Worm (Caenorhabditis elegans) whole organism, late embryonic: Measurements from ENCODE around the gene W09H1.1.

ENCODE experiments used
- C08G9.2 ChIP-seq: sonication (generic microtip); optimal IDR thresholded peaks from 2 replicates; lab custom pipeline; 2016; ENCODE audit warnings: mild to moderate bottlenecking, missing genetic modification characterization, moderate library complexity, missing compliant biosample characterization
- C38D4.7 ChIP-seq: fragments of 200-800 bp; sonication (Bioruptor generic); optimal IDR thresholded peaks from 2 replicates; lab custom pipeline; 2018; ENCODE audit warnings: mild to moderate bottlenecking, missing genetic modification characterization, moderate library complexity, missing compliant biosample characterization
- F13H6.1 ChIP-seq: sonication (generic microtip); optimal IDR thresholded peaks from 2 replicates; lab custom pipeline; 2016; ENCODE audit warnings: missing genetic modification characterization, missing compliant biosample characterization
- K02D7.2 ChIP-seq: sonication (generic microtip); optimal IDR thresholded peaks from 2 replicates; lab custom pipeline; 2017; ENCODE audit warnings: mild to moderate bottlenecking, missing genetic modification characterization, missing compliant biosample characterization
- K09A11.1 ChIP-seq: sonication (generic microtip); optimal IDR thresholded peaks from 2 replicates; lab custom pipeline; 2017; ENCODE audit warnings: antibody characterized with exemption, mild to moderate bottlenecking, missing genetic modification characterization, missing compliant biosample characterization; ENCODE audit not compliant: insufficient read depth
- Y22D7AL.16 ChIP-seq: sonication (generic microtip); optimal IDR thresholded peaks from 2 replicates; lab custom pipeline; 2016; ENCODE audit warnings: missing genetic modification characterization, missing compliant biosample characterization
- ceh-19 ChIP-seq: fragments of 200-800 bp; sonication (Bioruptor generic); optimal IDR thresholded peaks from 2 replicates; lab custom pipeline; 2018; ENCODE audit warnings: mild to moderate bottlenecking, missing genetic modification characterization, missing compliant biosample characterization
- ceh-2 ChIP-seq: sonication (generic microtip); optimal IDR thresholded peaks from 2 replicates; lab custom pipeline; 2016; ENCODE audit warnings: missing genotype, missing genetic modification characterization, missing compliant biosample characterization
- ceh-24 ChIP-seq: sonication (generic microtip); optimal IDR thresholded peaks from 2 replicates; lab custom pipeline; 2016; ENCODE audit warnings: mild to moderate bottlenecking, missing genetic modification characterization, missing compliant biosample characterization
- ceh-31 ChIP-seq: sonication (generic microtip); optimal IDR thresholded peaks from 2 replicates; lab custom pipeline; 2016; ENCODE audit warnings: missing genetic modification characterization, missing compliant biosample characterization
- ceh-34 ChIP-seq: sonication (generic microtip); optimal IDR thresholded peaks from 2 replicates; lab custom pipeline; 2016; ENCODE audit warnings: mild to moderate bottlenecking, missing genetic modification characterization, missing compliant biosample characterization
- ceh-45 ChIP-seq: fragments of 200-800 bp; sonication (Bioruptor generic); IDR thresholded peaks from 2 replicates; pipeline ENCODE4 v1.3.6; 2022; ENCODE audit warnings: missing genetic modification reagents, missing genetic modification characterization, missing compliant biosample characterization
- ceh-9 ChIP-seq: sonication (generic microtip); optimal IDR thresholded peaks from 2 replicates; lab custom pipeline; 2016; ENCODE audit warnings: mild to moderate bottlenecking, missing genetic modification characterization, inconsistent platforms, missing compliant biosample characterization
- che-1 ChIP-seq: sonication (generic microtip); optimal IDR thresholded peaks from 2 replicates; lab custom pipeline; 2016; ENCODE audit warnings: mild to moderate bottlenecking, missing genetic modification characterization, missing compliant biosample characterization
- dmd-4 ChIP-seq: sonication (generic microtip); optimal IDR thresholded peaks from 2 replicates; lab custom pipeline; 2016; ENCODE audit warnings: borderline replicate concordance, missing genetic modification characterization, missing compliant biosample characterization
- dve-1 ChIP-seq: sonication (generic microtip); optimal IDR thresholded peaks from 2 replicates; lab custom pipeline; 2017; ENCODE audit warnings: antibody characterized with exemption, mild to moderate bottlenecking, missing genetic modification characterization, missing compliant biosample characterization
- elt-2 ChIP-seq: sonication (generic microtip); optimal IDR thresholded peaks from 2 replicates; lab custom pipeline; 2016; ENCODE audit warnings: missing genetic modification reagents, missing genetic modification characterization, missing compliant biosample characterization
- elt-4 ChIP-seq: sonication (generic microtip); optimal IDR thresholded peaks from 2 replicates; lab custom pipeline; 2016; ENCODE audit warnings: missing genetic modification characterization, missing compliant biosample characterization
- ets-4 ChIP-seq: sonication (generic microtip); optimal IDR thresholded peaks from 2 replicates; lab custom pipeline; 2016; ENCODE audit warnings: missing genetic modification characterization, missing compliant biosample characterization
- eyg-1 ChIP-seq: sonication (generic microtip); optimal IDR thresholded peaks from 2 replicates; lab custom pipeline; 2016; ENCODE audit warnings: missing genotype, missing genetic modification characterization, missing compliant biosample characterization
- fkh-6 ChIP-seq: sonication (generic microtip); optimal IDR thresholded peaks from 2 replicates; lab custom pipeline; 2016; ENCODE audit warnings: missing genetic modification characterization, missing compliant biosample characterization
- gmeb-2 ChIP-seq: sonication (generic microtip); optimal IDR thresholded peaks from 2 replicates; lab custom pipeline; 2016; ENCODE audit warnings: missing genetic modification characterization, inconsistent platforms, missing compliant biosample characterization
- hlh-15 ChIP-seq: sonication (generic microtip); optimal IDR thresholded peaks from 2 replicates; lab custom pipeline; 2016; ENCODE audit warnings: missing genetic modification characterization, missing compliant biosample characterization
- hlh-30 ChIP-seq: sonication (generic microtip); optimal IDR thresholded peaks from 2 replicates; lab custom pipeline; 2017; ENCODE audit warnings: antibody characterized with exemption, missing genetic modification characterization, missing compliant biosample characterization; ENCODE audit not compliant: insufficient read depth
- hlh-6 ChIP-seq: sonication (generic microtip); optimal IDR thresholded peaks from 2 replicates; lab custom pipeline; 2016; ENCODE audit warnings: missing genotype, missing genetic modification characterization, missing compliant biosample characterization
- hlh-8 ChIP-seq: sonication (generic microtip); optimal IDR thresholded peaks from 2 replicates; lab custom pipeline; 2016; ENCODE audit warnings: missing genotype, missing genetic modification characterization, missing compliant biosample characterization
- lim-6 ChIP-seq: sonication (generic microtip); optimal IDR thresholded peaks from 2 replicates; lab custom pipeline; 2016; ENCODE audit warnings: missing genetic modification characterization, missing compliant biosample characterization
- lin-11 ChIP-seq: fragments of 200-800 bp; sonication (Bioruptor generic); optimal IDR thresholded peaks from 2 replicates; lab custom pipeline; 2018; ENCODE audit warnings: mild to moderate bottlenecking, missing genetic modification characterization, missing compliant biosample characterization
- madf-2 ChIP-seq: sonication (generic microtip); optimal IDR thresholded peaks from 2 replicates; lab custom pipeline; 2017; ENCODE audit warnings: missing genetic modification characterization, missing compliant biosample characterization
- mec-3 ChIP-seq: sonication (generic microtip); optimal IDR thresholded peaks from 2 replicates; lab custom pipeline; 2016; ENCODE audit warnings: borderline replicate concordance, missing genetic modification characterization, missing compliant biosample characterization
- nfya-1 ChIP-seq: sonication (generic microtip); optimal IDR thresholded peaks from 2 replicates; lab custom pipeline; 2017; ENCODE audit warnings: missing genetic modification characterization, mild to moderate bottlenecking, missing compliant biosample characterization, antibody characterized with exemption, moderate library complexity
- nhr-11 ChIP-seq: fragments of 150-350 bp; optimal IDR thresholded peaks from 2 replicates; lab custom pipeline; 2014; ENCODE audit warnings: missing biosample characterization, missing genetic modification characterization
- nhr-232 ChIP-seq: sonication (generic microtip); optimal IDR thresholded peaks from 2 replicates; lab custom pipeline; 2016; ENCODE audit warnings: missing genetic modification characterization, missing compliant biosample characterization
- npax-4 ChIP-seq: sonication (generic microtip); optimal IDR thresholded peaks from 2 replicates; lab custom pipeline; 2016; ENCODE audit warnings: missing genetic modification characterization, missing compliant biosample characterization
- pag-3 ChIP-seq: sonication (generic microtip); optimal IDR thresholded peaks from 2 replicates; lab custom pipeline; 2016; ENCODE audit warnings: missing compliant biosample characterization, missing genetic modification characterization, borderline replicate concordance
- pha-4 ChIP-seq: fragments of 150-350 bp; optimal IDR thresholded peaks from 2 replicates; lab custom pipeline; 2018; ENCODE audit warnings: missing biosample characterization, missing genetic modification reagents, missing genetic modification characterization
- pqm-1 ChIP-seq: sonication (generic microtip); optimal IDR thresholded peaks from 2 replicates; lab custom pipeline; 2016; ENCODE audit warnings: missing genetic modification characterization, missing compliant biosample characterization
- pros-1 ChIP-seq: fragments of 150-350 bp; optimal IDR thresholded peaks from 2 replicates; lab custom pipeline; 2014; ENCODE audit warnings: missing biosample characterization, missing genetic modification reagents, missing genetic modification characterization
- ref-2 ChIP-seq: sonication (generic microtip); optimal IDR thresholded peaks from 2 replicates; lab custom pipeline; 2016; ENCODE audit warnings: missing genetic modification characterization, missing compliant biosample characterization
- rnt-1 ChIP-seq: sonication (generic microtip); optimal IDR thresholded peaks from 2 replicates; lab custom pipeline; 2016; ENCODE audit warnings: missing genetic modification characterization, missing compliant biosample characterization
- sdc-2 ChIP-seq: sonication (generic microtip); optimal IDR thresholded peaks from 2 replicates; lab custom pipeline; 2016; ENCODE audit warnings: missing genotype, missing genetic modification characterization, missing compliant biosample characterization
- tbx-2 ChIP-seq: sonication (generic microtip); optimal IDR thresholded peaks from 2 replicates; lab custom pipeline; 2016; ENCODE audit warnings: missing genetic modification characterization, missing compliant biosample characterization
- tbx-7 ChIP-seq: sonication (generic microtip); optimal IDR thresholded peaks from 2 replicates; lab custom pipeline; 2016; ENCODE audit warnings: missing genotype, missing genetic modification characterization, missing compliant biosample characterization
- unc-3 ChIP-seq, 2 experiments: fragments of 200-800 bp in 1 of 2; sonication (Bioruptor generic) in 1 of 2; sonication (generic microtip) in 1 of 2; conservative IDR thresholded peaks in 1 of 2; optimal IDR thresholded peaks in 1 of 2; 2 replicates each; pipeline versions ENCODE4 v1.3.6 to Lab custom; 2016 to 2022; ENCODE audit warnings: missing compliant biosample characterization in 2 of 2, missing genetic modification characterization in 2 of 2, missing genetic modification reagents in 1 of 2
- unc-42 ChIP-seq: sonication (generic microtip); optimal IDR thresholded peaks from 2 replicates; lab custom pipeline; 2016; ENCODE audit warnings: missing genotype, missing genetic modification characterization, missing compliant biosample characterization
- unc-55 ChIP-seq: sonication (generic microtip); optimal IDR thresholded peaks from 2 replicates; lab custom pipeline; 2017; ENCODE audit warnings: missing biosample characterization, missing genetic modification reagents, missing genetic modification characterization
- unc-86 ChIP-seq: sonication (generic microtip); optimal IDR thresholded peaks from 2 replicates; lab custom pipeline; 2016; ENCODE audit warnings: missing genetic modification characterization, missing compliant biosample characterization
- zip-5 ChIP-seq: sonication (generic microtip); optimal IDR thresholded peaks from 2 replicates; lab custom pipeline; 2016; ENCODE audit warnings: missing genetic modification characterization, missing compliant biosample characterization

W09H1.1 gene

ce11 chrII:13193563-13194103, 12.3 kb upstream of the W09H1.1 start:
- TF ChIP-seq hlh-8 (peak; percentile 57), pha-4 (tag; lab: Kevin White, UChicago) (no peak), ceh-19 (peak; percentile 10)

ce11 chrII:13190412-13190811, 9.0 kb upstream of the W09H1.1 start:
- TF ChIP-seq hlh-15 (tag; lab: Kevin White, UChicago) (no peak), gmeb-2 (no peak), nfya-1 (no peak), rnt-1 (tag; lab: Kevin White, UChicago) (no peak), ceh-34 (no peak), dve-1 (no peak), nhr-11 (no peak), ceh-31 (tag; lab: Kevin White, UChicago) (no peak), unc-42 (no peak), ceh-45 (GFP tag; lab: Robert Waterston, UW) (no peak), ceh-2 (tag; lab: Kevin White, UChicago) (no peak), mec-3 (tag; lab: Kevin White, UChicago) (no peak), Y22D7AL.16 (tag; lab: Kevin White, UChicago) (no peak), C38D4.7 (no peak), F13H6.1 (tag; lab: Kevin White, UChicago) (no peak), unc-86 (tag; lab: Kevin White, UChicago) (no peak), fkh-6 (tag; lab: Kevin White, UChicago) (no peak), madf-2 (tag; lab: Kevin White, UChicago) (no peak)

- TF ChIP-seq hlh-8: no peak
- TF ChIP-seq hlh-15 (tag; lab: Kevin White, UChicago): no peak
- TF ChIP-seq che-1: no peak
- TF ChIP-seq dmd-4 (tag; lab: Kevin White, UChicago): no peak
- TF ChIP-seq Y22D7AL.16 (tag; lab: Kevin White, UChicago): no peak
- TF ChIP-seq ceh-34: peak; percentile 83
- peak; percentile 56 for TF ChIP-seq tbx-2 (tag; lab: Kevin White, UChicago)
- no peak for TF ChIP-seq K09A11.1
- TF ChIP-seq unc-55 (GFP tag; lab: Kevin White, UChicago): peak; percentile 97
- peak; percentile 16 for TF ChIP-seq rnt-1 (tag; lab: Kevin White, UChicago)
- no peak for TF ChIP-seq ceh-31 (tag; lab: Kevin White, UChicago)
- no peak for TF ChIP-seq unc-3 (GFP tag; conservative IDR thresholded peaks at IDR 0.05; lab: Robert Waterston, UW)
- no peak for TF ChIP-seq unc-3 (tag; optimal IDR thresholded peaks at IDR 0.05; lab: Kevin White, UChicago)
- no peak for TF ChIP-seq K02D7.2
- no peak for TF ChIP-seq npax-4 (tag; lab: Kevin White, UChicago)
- TF ChIP-seq elt-4 (tag; lab: Kevin White, UChicago): no peak
- no peak for TF ChIP-seq lin-11 (tag; lab: Kevin White, UChicago)
- TF ChIP-seq mec-3 (tag; lab: Kevin White, UChicago): peak; percentile 39
- TF ChIP-seq nhr-232: no peak
- TF ChIP-seq zip-5: no peak
- no peak for TF ChIP-seq pros-1 (tag; lab: Kevin White, UChicago)
- TF ChIP-seq gmeb-2: no peak
- no peak for TF ChIP-seq ceh-2 (tag; lab: Kevin White, UChicago)
- TF ChIP-seq eyg-1 (tag; lab: Kevin White, UChicago): no peak
- peak; percentile 24 for TF ChIP-seq ref-2
- no peak for TF ChIP-seq pag-3 (tag; lab: Kevin White, UChicago)
- TF ChIP-seq unc-42: no peak
- no peak for TF ChIP-seq hlh-30
- TF ChIP-seq pqm-1: no peak
- TF ChIP-seq lim-6 (tag; lab: Kevin White, UChicago): no peak
- no peak for TF ChIP-seq elt-2 (tag; lab: Kevin White, UChicago)
- no peak for TF ChIP-seq C08G9.2 (tag; lab: Kevin White, UChicago)
- TF ChIP-seq hlh-6 (tag; lab: Kevin White, UChicago): no peak
- TF ChIP-seq ets-4 (tag; lab: Kevin White, UChicago): no peak
- TF ChIP-seq tbx-7 (tag; lab: Kevin White, UChicago): no peak
- no peak for TF ChIP-seq ceh-9
- TF ChIP-seq sdc-2 (tag; lab: Kevin White, UChicago): no peak
- no peak for TF ChIP-seq ceh-24 (tag; lab: Kevin White, UChicago)
- TF ChIP-seq unc-86 (tag; lab: Kevin White, UChicago): no peak
Measured at ce11 chrII:13189363-13189762, 8.0 kb upstream of the W09H1.1 start.
